Worm (Caenorhabditis elegans): Measurements from ENCODE around the gene F15B10.3.

DNA sequence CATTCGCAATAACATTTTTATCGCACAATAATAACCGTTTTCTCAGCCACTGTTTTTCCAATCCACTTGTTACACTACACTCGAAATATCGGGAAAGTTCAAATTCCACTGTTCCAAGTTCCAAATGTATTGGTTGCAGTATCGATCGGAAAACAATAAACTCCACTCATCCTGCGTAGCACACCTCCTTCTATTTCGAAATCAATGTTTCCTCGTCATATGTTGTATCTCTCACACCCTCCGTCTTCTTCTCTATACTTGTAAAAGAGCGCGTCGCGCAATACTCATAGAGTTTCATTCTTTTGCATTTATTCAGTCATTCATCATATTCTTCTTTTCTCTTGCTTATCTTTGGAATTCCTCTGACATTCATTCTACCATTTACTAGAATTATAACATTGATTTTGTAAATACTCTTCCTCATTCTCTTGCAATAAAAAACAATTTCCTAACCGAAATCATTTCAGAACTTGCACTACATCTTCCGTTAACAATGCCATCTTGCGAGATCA lies 1.2 kb upstream of the F15B10.3 start, which contains the start of gene sup-36:
- TF ChIP-seq ztf-25 (GFP tag; IDR thresholded peaks at IDR 0.05) (no peak), mcd-1 (GFP tag; IDR thresholded peaks at IDR 0.05) (no peak), ets-4 (GFP tag; optimal IDR thresholded peaks at IDR 0.05) (no peak), unc-130 (GFP tag; optimal IDR thresholded peaks at IDR 0.05) (no peak), Y53F4B.3 (GFP tag; IDR thresholded peaks at IDR 0.05) (no peak), F49E8.2 (tag; optimal IDR thresholded peaks at IDR 0.05; ENCODE audit: insufficient read depth) (no peak), hlh-26 (GFP tag; conservative IDR thresholded peaks at IDR 0.05) (no peak)

Data from whole organism, young adult.